Worm (Caenorhabditis elegans) whole organism, L4 larva: ENCODE results near the gene npr-3.

ENCODE experiments used
- F37D6.2 ChIP-seq: sonication (generic microtip); optimal IDR thresholded peaks from 2 replicates; lab custom pipeline; 2016; ENCODE audit warnings: mild to moderate bottlenecking, missing genetic modification characterization, missing compliant biosample characterization
- F49E8.2 ChIP-seq: sonication (generic microtip); optimal IDR thresholded peaks from 2 replicates; lab custom pipeline; 2016; ENCODE audit warnings: missing compliant biosample characterization, mild to moderate bottlenecking, missing genetic modification characterization, borderline replicate concordance
- T20F7.1 ChIP-seq: fragments of 200-800 bp; sonication (Bioruptor generic); optimal IDR thresholded peaks from 2 replicates; lab custom pipeline; 2018; ENCODE audit warnings: mild to moderate bottlenecking, missing genetic modification characterization, missing compliant biosample characterization
- ZK337.2 ChIP-seq: fragments of 200-800 bp; sonication (Bioruptor generic); IDR thresholded peaks from 2 replicates; pipeline ENCODE4 v1.3.6; 2022; ENCODE audit warnings: missing genetic modification reagents, missing genetic modification characterization, missing compliant biosample characterization
- ZK546.5 ChIP-seq, 2 experiments: sonication (generic microtip); optimal IDR thresholded peaks; 2 replicates each; lab custom pipeline; 2017; ENCODE audit warnings: missing biosample characterization in 2 of 2, missing genetic modification characterization in 2 of 2
- arid-1 ChIP-seq: fragments of 200-800 bp; sonication (Bioruptor generic); conservative IDR thresholded peaks from 2 replicates; pipeline ENCODE4 v1.3.6; 2022; ENCODE audit warnings: missing genetic modification reagents, missing genetic modification characterization, missing compliant biosample characterization
- ctbp-1 ChIP-seq: fragments of 200-800 bp; sonication (Bioruptor generic); IDR thresholded peaks from 2 replicates; pipeline ENCODE4 v1.3.6; 2022; ENCODE audit warnings: missing genetic modification reagents, missing genetic modification characterization, missing compliant biosample characterization
- daf-16 ChIP-seq, 3 experiments: sonication (generic microtip); optimal IDR thresholded peaks; 2 replicates each; lab custom pipeline; 2016 to 2017; ENCODE audit warnings: missing genetic modification characterization in 3 of 3, missing genetic modification reagents in 3 of 3, mild to moderate bottlenecking in 2 of 3, missing compliant biosample characterization in 2 of 3, missing biosample characterization in 1 of 3, moderate library complexity in 1 of 3
- dmd-6 ChIP-seq: fragments of 200-800 bp; sonication (Bioruptor generic); IDR thresholded peaks from 2 replicates; pipeline ENCODE4 v1.3.6; 2022; ENCODE audit warnings: missing genetic modification reagents, missing genetic modification characterization, missing compliant biosample characterization
- dve-1 ChIP-seq: sonication (generic microtip); optimal IDR thresholded peaks from 2 replicates; lab custom pipeline; 2017; ENCODE audit warnings: antibody characterized with exemption, mild to moderate bottlenecking, missing genetic modification characterization, missing compliant biosample characterization; ENCODE audit not compliant: insufficient read depth
- egl-43 ChIP-seq: fragments of 200-800 bp; sonication (Bioruptor generic); IDR thresholded peaks from 2 replicates; pipeline ENCODE4 v1.3.6; 2022; ENCODE audit warnings: missing genetic modification reagents, missing genetic modification characterization, missing compliant biosample characterization
- gei-8 ChIP-seq: fragments of 200-800 bp; sonication (Bioruptor generic); optimal IDR thresholded peaks from 2 replicates; lab custom pipeline; 2018; ENCODE audit warnings: mild to moderate bottlenecking, missing genetic modification characterization, missing compliant biosample characterization
- lin-13 ChIP-seq: fragments of 150-350 bp; optimal IDR thresholded peaks from 2 replicates; lab custom pipeline; 2014; ENCODE audit warnings: missing biosample characterization, missing genetic modification reagents, missing genetic modification characterization
- lin-15B ChIP-seq: fragments of 150-350 bp; sonication (generic microtip); optimal IDR thresholded peaks from 3 replicates; lab custom pipeline; 2014; ENCODE audit warnings: missing biosample characterization, missing genetic modification characterization
- lin-29 ChIP-seq: fragments of 200-800 bp; sonication (Bioruptor generic); IDR thresholded peaks from 2 replicates; pipeline ENCODE4 v1.3.6; 2022; ENCODE audit warnings: missing genetic modification reagents, missing genetic modification characterization, missing compliant biosample characterization
- lin-38 ChIP-seq: fragments of 200-800 bp; sonication (Bioruptor generic); IDR thresholded peaks from 2 replicates; pipeline ENCODE4 v1.3.6; 2022; ENCODE audit warnings: missing genetic modification reagents, missing genetic modification characterization, missing compliant biosample characterization
- lsy-2 ChIP-seq, 2 experiments: fragments of 150-350 bp in 1 of 2; sonication (generic microtip) in 1 of 2; optimal IDR thresholded peaks; 2 replicates each; lab custom pipeline; 2014 to 2017; ENCODE audit warnings: missing biosample characterization in 2 of 2, missing genetic modification characterization in 2 of 2
- madf-5 ChIP-seq, 2 experiments: fragments of 200-800 bp; sonication (Bioruptor generic); IDR thresholded peaks; 2 replicates each; pipeline ENCODE4 v1.3.6; 2022; ENCODE audit warnings: missing compliant biosample characterization in 2 of 2, missing genetic modification characterization in 2 of 2
- mep-1 ChIP-seq: fragments of 150-350 bp; sonication (generic microtip); optimal IDR thresholded peaks from 3 replicates; lab custom pipeline; 2014; ENCODE audit warnings: missing biosample characterization, missing genetic modification characterization
- mxl-2 ChIP-seq: fragments of 200-800 bp; sonication (Bioruptor generic); conservative IDR thresholded peaks from 2 replicates; pipeline ENCODE4 v1.3.6; 2022; ENCODE audit warnings: missing genetic modification reagents, missing genetic modification characterization, missing compliant biosample characterization
- nhr-10 ChIP-seq: fragments of 150-350 bp; optimal IDR thresholded peaks from 2 replicates; lab custom pipeline; 2014; ENCODE audit warnings: missing biosample characterization, missing genetic modification characterization
- nhr-102 ChIP-seq: sonication (generic microtip); optimal IDR thresholded peaks from 2 replicates; lab custom pipeline; 2016; ENCODE audit warnings: mild to moderate bottlenecking, missing genetic modification characterization, moderate library complexity, missing compliant biosample characterization
- nhr-41 ChIP-seq: fragments of 200-800 bp; sonication (Bioruptor generic); IDR thresholded peaks from 2 replicates; pipeline ENCODE4 v1.3.6; 2022; ENCODE audit warnings: missing genetic modification reagents, missing genetic modification characterization, missing compliant biosample characterization
- nhr-42 ChIP-seq: fragments of 200-800 bp; sonication (Bioruptor generic); IDR thresholded peaks from 2 replicates; pipeline ENCODE4 v1.3.6; 2022; ENCODE audit warnings: missing genetic modification characterization, missing compliant biosample characterization
- nhr-6 ChIP-seq: fragments of 150-350 bp; optimal IDR thresholded peaks from 2 replicates; lab custom pipeline; 2014; ENCODE audit warnings: missing biosample characterization, missing genetic modification characterization
- nhr-76 ChIP-seq: fragments of 150-350 bp; optimal IDR thresholded peaks from 2 replicates; lab custom pipeline; 2014; ENCODE audit warnings: missing biosample characterization, missing genetic modification characterization
- nhr-77 ChIP-seq: fragments of 150-350 bp; optimal IDR thresholded peaks from 2 replicates; lab custom pipeline; 2014; ENCODE audit warnings: missing biosample characterization, missing genetic modification characterization
- saeg-2 ChIP-seq: fragments of 200-800 bp; sonication (Bioruptor generic); IDR thresholded peaks from 2 replicates; pipeline ENCODE4 v1.3.6; 2022; ENCODE audit warnings: missing genetic modification reagents, missing genetic modification characterization, missing compliant biosample characterization
- set-16 ChIP-seq: fragments of 200-800 bp; sonication (Bioruptor generic); IDR thresholded peaks from 2 replicates; pipeline ENCODE4 v1.3.6; 2022; ENCODE audit warnings: missing genetic modification reagents, missing genetic modification characterization, missing compliant biosample characterization
- skn-1 ChIP-seq: fragments of 150-350 bp; optimal IDR thresholded peaks from 2 replicates; lab custom pipeline; 2014; ENCODE audit warnings: missing biosample characterization, missing genetic modification characterization
- spr-3 ChIP-seq: fragments of 200-800 bp; sonication (Bioruptor generic); optimal IDR thresholded peaks from 2 replicates; lab custom pipeline; 2018; ENCODE audit warnings: mild to moderate bottlenecking, missing genetic modification characterization, missing compliant biosample characterization
- unc-130 ChIP-seq: sonication (generic microtip); optimal IDR thresholded peaks from 2 replicates; lab custom pipeline; 2016; ENCODE audit warnings: missing genetic modification reagents, missing genetic modification characterization, missing compliant biosample characterization
- unc-39 ChIP-seq: sonication (generic microtip); optimal IDR thresholded peaks from 2 replicates; lab custom pipeline; 2017; ENCODE audit warnings: missing biosample characterization, missing genetic modification characterization

npr-3 gene

DNA sequence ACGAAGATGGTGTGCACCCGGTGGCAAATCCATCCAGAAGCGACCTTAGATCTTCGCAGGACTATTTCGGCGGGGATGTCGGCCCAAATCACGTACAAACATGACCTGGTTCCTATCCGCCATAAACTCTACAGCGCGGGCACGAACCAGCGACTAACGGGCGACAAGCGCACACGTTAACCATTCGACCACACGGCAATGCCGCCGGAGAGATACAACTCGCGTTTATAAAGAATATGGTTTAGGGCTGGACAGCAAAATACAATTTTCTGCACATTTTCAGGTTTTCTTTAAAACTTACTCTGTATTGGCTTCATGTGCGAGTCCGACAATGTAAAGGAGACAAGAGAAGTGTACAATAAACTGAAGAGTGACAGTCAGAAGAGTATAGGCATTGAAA is 14.3 kb downstream of the npr-3 start (continued):
- peak; percentile 76 for TF ChIP-seq nhr-102 (tag; lab: Kevin White, UChicago)
- TF ChIP-seq ZK337.2: peak; percentile 86
- TF ChIP-seq nhr-77 (tag; lab: Kevin White, UChicago): no peak
- no peak for TF ChIP-seq nhr-10 (tag; lab: Kevin White, UChicago)
- TF ChIP-seq saeg-2 (GFP tag; lab: Robert Waterston, UW): peak; percentile 86
- peak; percentile 87 for TF ChIP-seq nhr-41
- no peak for TF ChIP-seq unc-39 (tag; lab: Kevin White, UChicago)
- peak in 1 of 2 experiments; percentile 64 for TF ChIP-seq lsy-2 (tag; optimal IDR thresholded peaks at IDR 0.05; lab: Kevin White, UChicago)
- peak; percentile 85 for TF ChIP-seq spr-3 (GFP tag; lab: Kevin White, UChicago)
- peak; percentile 96 for TF ChIP-seq arid-1
- peak; percentile 99 for TF ChIP-seq egl-43 (GFP tag; lab: Robert Waterston, UW)
- TF ChIP-seq nhr-76 (tag; lab: Kevin White, UChicago): no peak
- no peak for TF ChIP-seq lin-15B (tag; lab: Kevin White, UChicago)
- TF ChIP-seq gei-8: peak; percentile 97
- TF ChIP-seq skn-1 (tag; lab: Kevin White, UChicago): no peak
- TF ChIP-seq dmd-6 (GFP tag; lab: Robert Waterston, UW): peak; percentile 75
- TF ChIP-seq lin-29 (GFP tag; lab: Robert Waterston, UW): peak; percentile 83
- peak; percentile 5 for TF ChIP-seq nhr-6
- TF ChIP-seq F37D6.2 (tag; lab: Kevin White, UChicago): peak; percentile 46
- peak; percentile 76 to 88; a peak in 3 of 4 replicates for TF ChIP-seq madf-5 (GFP tag; IDR thresholded peaks at IDR 0.05; lab: Robert Waterston, UW)
- peak; percentile 81; the same call in 1 of the 2 replicates for TF ChIP-seq nhr-42 (GFP tag; lab: Robert Waterston, UW)

- peak; percentile 79 for TF ChIP-seq set-16 (GFP tag; lab: Robert Waterston, UW)
- no peak for TF ChIP-seq ZK546.5 (tag; optimal IDR thresholded peaks at IDR 0.05; lab: Kevin White, UChicago)
Observed at ce11 chrIV:11475080-11475479, 15.3 kb downstream of the npr-3 start.

- TF ChIP-seq ZK337.2: no peak
- no peak for TF ChIP-seq mxl-2 (GFP tag; lab: Robert Waterston, UW)
- TF ChIP-seq madf-5 (GFP tag; IDR thresholded peaks at IDR 0.05; lab: Robert Waterston, UW): no peak
- peak; percentile 61 for TF ChIP-seq lin-13
- TF ChIP-seq mep-1 (tag; lab: Kevin White, UChicago): peak; percentile 12
- 0 out of 2 replicates have a peak, but pooled peaks have one; percentile 49 for TF ChIP-seq ctbp-1 (GFP tag; lab: Robert Waterston, UW)
- TF ChIP-seq F49E8.2 (tag; lab: Kevin White, UChicago): peak; percentile 65
- no peak for TF ChIP-seq nhr-6
- peak; percentile 65; the same call in 1 of the 2 replicates for TF ChIP-seq arid-1
- peak; percentile 18 for TF ChIP-seq dve-1 (tag; lab: Kevin White, UChicago)
- peak; percentile 46 for TF ChIP-seq lin-38
- TF ChIP-seq daf-16 (GFP tag; optimal IDR thresholded peaks at IDR 0.05; lab: Kevin White, UChicago): no peak
- TF ChIP-seq daf-16 (tag; optimal IDR thresholded peaks at IDR 0.05; lab: Kevin White, UChicago): peak; percentile 34
- TF ChIP-seq lsy-2 (tag; optimal IDR thresholded peaks at IDR 0.05; lab: Kevin White, UChicago): peak in 1 of 2 experiments; percentile 33
- peak; percentile 69 for TF ChIP-seq T20F7.1 (GFP tag; lab: Kevin White, UChicago)
- no peak for TF ChIP-seq unc-130 (GFP tag; lab: Kevin White, UChicago)
- TF ChIP-seq, all 104 proteins: peak for 10
Observed at ce11 chrIV:11479095-11479494, 19.3 kb downstream of the npr-3 start, which contains the start of gene catp-8. TSS of gene catp-8 (minus strand) at chrIV:11479251.
